Worm (Caenorhabditis elegans): Measurements from ENCODE around the gene herd-1.
A peak's percentile ranks its signal among the peaks of the same experiment; 100 is the strongest.

Gene herd-1

DNA sequence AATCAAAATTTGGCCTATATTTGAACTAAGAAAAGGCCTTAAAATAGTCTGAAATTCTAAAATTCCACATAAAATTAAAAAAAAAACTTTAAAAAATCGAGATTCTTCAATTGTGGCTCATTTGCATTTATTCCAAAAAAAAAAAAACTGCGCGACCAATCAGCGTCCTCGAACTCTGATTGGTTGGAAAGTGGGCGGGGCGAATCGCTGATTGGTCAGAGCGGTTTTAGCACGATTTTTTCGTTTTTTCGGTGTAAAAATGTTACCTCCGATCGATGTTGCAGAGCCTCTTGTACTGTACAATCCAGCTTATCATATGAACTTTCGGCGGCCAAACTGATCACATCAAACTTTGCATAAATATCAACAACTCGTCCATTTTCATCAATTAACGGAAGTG lies 44.1 kb downstream of the herd-1 start:
- TF ChIP-seq ets-5 (GFP tag; IDR thresholded peaks at IDR 0.05), result no peak
- no peak for TF ChIP-seq pax-3 (tag; optimal IDR thresholded peaks at IDR 0.05)
- no peak for TF ChIP-seq nhr-12 (tag; optimal IDR thresholded peaks at IDR 0.05)
- TF ChIP-seq unc-30 (tag; optimal IDR thresholded peaks at IDR 0.05), result no peak
- no peak for TF ChIP-seq F16B12.6 (tag; optimal IDR thresholded peaks at IDR 0.05)
- no peak for TF ChIP-seq lin-15B (tag; optimal IDR thresholded peaks at IDR 0.05)
- TF ChIP-seq nhr-11 (tag; optimal IDR thresholded peaks at IDR 0.05), result no peak
- no peak for TF ChIP-seq ztf-4 (tag; optimal IDR thresholded peaks at IDR 0.05)
- TF ChIP-seq C04F5.9 (tag; optimal IDR thresholded peaks at IDR 0.05), result no peak
- TF ChIP-seq alr-1 (tag; optimal IDR thresholded peaks at IDR 0.05; ENCODE audit: borderline replicate concordance), result no peak
- TF ChIP-seq unc-98 (GFP tag; IDR thresholded peaks at IDR 0.05), result no peak
- TF ChIP-seq lin-14 (GFP tag; optimal IDR thresholded peaks at IDR 0.05), result no peak
- TF ChIP-seq mep-1 (tag; optimal IDR thresholded peaks at IDR 0.05), result no peak
- TF ChIP-seq xbp-1 (tag; optimal IDR thresholded peaks at IDR 0.05), result no peak
- no peak for TF ChIP-seq swsn-7 (tag; optimal IDR thresholded peaks at IDR 0.05)
- TF ChIP-seq mab-9 (GFP tag; IDR thresholded peaks at IDR 0.05), result no peak

ce11 chrIII:12542656-12543055 lies 46.3 kb downstream of the herd-1 start:
- TF ChIP-seq irx-1 (tag; optimal IDR thresholded peaks at IDR 0.05) (no peak), lin-14 (GFP tag; optimal IDR thresholded peaks at IDR 0.05) (no peak), unc-30 (tag; optimal IDR thresholded peaks at IDR 0.05) (no peak)

DNA sequence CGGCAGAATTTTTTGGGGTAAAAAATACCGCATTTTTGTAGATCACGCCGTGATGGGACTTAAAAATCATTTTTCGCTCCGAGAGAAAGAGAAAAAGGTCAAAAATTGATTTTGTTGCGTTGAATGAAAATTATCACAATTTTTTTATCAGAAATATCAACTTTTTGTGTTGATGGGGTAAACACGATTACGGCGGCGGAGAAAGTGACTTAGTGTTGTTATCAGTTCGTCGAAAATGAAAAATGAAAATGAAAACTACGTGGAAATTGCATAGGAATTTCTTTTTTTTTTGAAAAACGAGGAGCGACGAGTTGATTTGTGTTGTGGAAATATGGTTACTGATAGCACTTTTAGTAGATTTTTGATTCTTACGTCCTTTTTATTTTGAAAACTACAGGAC lies 52.1 kb downstream of the herd-1 start:
- TF ChIP-seq ama-1 (optimal IDR thresholded peaks at IDR 0.05) (no peak), elt-2 (tag; optimal IDR thresholded peaks at IDR 0.05) (peak; percentile 56), blmp-1 (tag; optimal IDR thresholded peaks at IDR 0.05) (peak; percentile 89)
